Fruit fly (Drosophila melanogaster): ENCODE measurements around the gene CG8032.

CG8032 gene

dm6 chr3R:8676560-8677000, 12.7 kb downstream of the CG8032 start, which contains the start of the genes Unc50, CG11755 and CG8043 (continued):
- TF ChIP-seq CG8359 (GFP tag; optimal IDR thresholded peaks at IDR 0.05; ENCODE audit: borderline replicate concordance), result no peak
- peak; percentile 71 for TF ChIP-seq YL-1 (GFP tag; optimal IDR thresholded peaks at IDR 0.05)
- TF ChIP-seq CG2116 (GFP tag; optimal IDR thresholded peaks at IDR 0.05), result peak; percentile 67
- peak; percentile 78 to 86 for TF ChIP-seq Pdp1 (GFP tag; optimal IDR thresholded peaks at IDR 0.05)
- TF ChIP-seq lab (GFP tag; optimal IDR thresholded peaks at IDR 0.05), result no peak
- TF ChIP-seq CG33557 (GFP tag; optimal IDR thresholded peaks at IDR 0.05), result peak; percentile 79
- TF ChIP-seq CG16815 (GFP tag; optimal IDR thresholded peaks at IDR 0.05), result peak; percentile 57
- TF ChIP-seq CG3163 (GFP tag; optimal IDR thresholded peaks at IDR 0.05), result peak; percentile 9
- peak; percentile 45 for TF ChIP-seq CG5245 (GFP tag; optimal IDR thresholded peaks at IDR 0.05)
- TF ChIP-seq Blimp-1 (GFP tag; optimal IDR thresholded peaks at IDR 0.05), result no peak
- peak; percentile 10 for TF ChIP-seq HmgD (GFP tag; optimal IDR thresholded peaks at IDR 0.05)
- TF ChIP-seq Eip74EF (GFP tag; optimal IDR thresholded peaks at IDR 0.05), result no peak
- TF ChIP-seq tio (GFP tag; optimal IDR thresholded peaks at IDR 0.05), result no peak
- peak; percentile 47 for TF ChIP-seq CG8089 (GFP tag; optimal IDR thresholded peaks at IDR 0.05)
- TF ChIP-seq CG5953 (GFP tag; IDR thresholded peaks at IDR 0.05), result no peak
- TF ChIP-seq CG6272 (GFP tag; IDR thresholded peaks at IDR 0.05), result peak; percentile 83
- TF ChIP-seq CG17361 (GFP tag; IDR thresholded peaks at IDR 0.05), result peak; percentile 88
- no peak for TF ChIP-seq CG12769 (tag; optimal IDR thresholded peaks at IDR 0.05)
- TF ChIP-seq so (GFP tag; IDR thresholded peaks at IDR 0.05), result peak; percentile 55; the same call in 1 of the 3 replicates
- peak; percentile 41 for TF ChIP-seq CG6254 (GFP tag; optimal IDR thresholded peaks at IDR 0.05)
- peak; percentile 76 for TF ChIP-seq tgo (GFP tag; IDR thresholded peaks at IDR 0.05)
- peak; percentile 89 for TF ChIP-seq CG14710 (tag; optimal IDR thresholded peaks at IDR 0.05)
- TF ChIP-seq HLH54F (GFP tag; optimal IDR thresholded peaks at IDR 0.05), result peak; percentile 69
- peak; percentile 92 for TF ChIP-seq bbx (GFP tag; IDR thresholded peaks at IDR 0.05; ENCODE audit: partially characterized antibody)
- peak; percentile 66 for TF ChIP-seq Dip3 (GFP tag; optimal IDR thresholded peaks at IDR 0.05)
- no peak; the same call in 2 of the 3 replicates for TF ChIP-seq CG3726 (GFP tag; IDR thresholded peaks at IDR 0.05)
- peak; percentile 71 for TF ChIP-seq CG3281 (GFP tag; optimal IDR thresholded peaks at IDR 0.05)
- no peak for TF ChIP-seq Hey (tag; optimal IDR thresholded peaks at IDR 0.05)
- TF ChIP-seq ewg (GFP tag; optimal IDR thresholded peaks at IDR 0.05), result peak; percentile 39
- peak; percentile 80 for TF ChIP-seq B-H2 (GFP tag; optimal IDR thresholded peaks at IDR 0.05)
- peak; percentile 92 for TF ChIP-seq nmo (GFP tag; optimal IDR thresholded peaks at IDR 0.05)
- peak; percentile 95 for TF ChIP-seq CG9932 (GFP tag; IDR thresholded peaks at IDR 0.05)
- TF ChIP-seq gem (tag; optimal IDR thresholded peaks at IDR 0.05), result peak; percentile 87
- no peak for TF ChIP-seq dan (GFP tag; IDR thresholded peaks at IDR 0.05)
- peak; percentile 78 for TF ChIP-seq Chrac-16 (GFP tag; optimal IDR thresholded peaks at IDR 0.05)
- no peak for TF ChIP-seq Dfd (GFP tag; optimal IDR thresholded peaks at IDR 0.05)
- peak; percentile 70 for TF ChIP-seq CG4854 (GFP tag; optimal IDR thresholded peaks at IDR 0.05)
- TF ChIP-seq CG14014 (GFP tag; IDR thresholded peaks at IDR 0.05), result peak; percentile 77
- TF ChIP-seq corto (GFP tag; optimal IDR thresholded peaks at IDR 0.05), result peak; percentile 72
- peak; percentile 44; the same call in 2 of the 3 replicates for TF ChIP-seq B-H1 (GFP tag; IDR thresholded peaks at IDR 0.05)
- peak; percentile 19 for TF ChIP-seq CG31365 (tag; optimal IDR thresholded peaks at IDR 0.05)
- peak; percentile 84 for TF ChIP-seq CG9797 (GFP tag; optimal IDR thresholded peaks at IDR 0.05)
- TF ChIP-seq CG12155 (GFP tag; optimal IDR thresholded peaks at IDR 0.05), result peak; percentile 77
- peak; percentile 53 for TF ChIP-seq CG3407 (GFP tag; optimal IDR thresholded peaks at IDR 0.05)
- TF ChIP-seq Six4 (GFP tag; optimal IDR thresholded peaks at IDR 0.05), result peak; percentile 57
- peak; percentile 78 to 84 for TF ChIP-seq dpn (GFP tag; optimal IDR thresholded peaks at IDR 0.05)
- TF ChIP-seq eve (GFP tag; optimal IDR thresholded peaks at IDR 0.05), result no peak
- TF ChIP-seq MTF-1 (GFP tag; optimal IDR thresholded peaks at IDR 0.05; ENCODE audit: borderline replicate concordance), result no peak
- TF ChIP-seq Hsf (GFP tag; optimal IDR thresholded peaks at IDR 0.05), result peak; percentile 88
- TF ChIP-seq CG12659 (GFP tag; optimal IDR thresholded peaks at IDR 0.05), result peak; percentile 86
